Worm (Caenorhabditis elegans): Measurements from ENCODE around the gene K02D3.2.

DNA sequence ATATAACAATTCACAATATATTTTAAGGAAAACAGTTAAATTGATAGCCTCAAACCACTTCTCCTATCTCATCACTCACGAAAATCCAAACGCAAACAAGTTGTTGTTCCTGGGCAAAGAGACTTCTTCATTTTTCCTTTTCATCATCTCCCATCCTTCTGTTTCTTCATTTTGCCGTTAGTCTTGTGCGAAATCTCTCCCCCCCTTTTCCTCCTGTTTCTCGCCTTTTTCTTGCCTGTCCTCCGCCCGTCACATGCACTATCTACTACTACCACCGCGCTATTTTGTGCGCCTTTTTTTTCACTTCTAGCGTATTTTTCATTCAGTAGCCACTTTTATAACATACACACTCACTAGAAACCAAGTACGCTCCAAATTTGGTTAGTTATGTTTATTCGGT lies 42.7 kb upstream of the K02D3.2 start:
- TF ChIP-seq elt-3 (tag; optimal IDR thresholded peaks at IDR 0.05) = no peak
- no peak for TF ChIP-seq ztf-11 (tag; optimal IDR thresholded peaks at IDR 0.05)
- TF ChIP-seq unc-62 (GFP tag; optimal IDR thresholded peaks at IDR 0.05) = no peak
- no peak for TF ChIP-seq blmp-1 (tag; optimal IDR thresholded peaks at IDR 0.05; ENCODE audit: insufficient read depth)
- no peak for TF ChIP-seq lin-39 (tag; optimal IDR thresholded peaks at IDR 0.05)
- no peak for TF ChIP-seq mab-5 (tag; optimal IDR thresholded peaks at IDR 0.05)
- TF ChIP-seq lin-13 (GFP tag; optimal IDR thresholded peaks at IDR 0.05) = no peak
- TF ChIP-seq unc-39 (tag; optimal IDR thresholded peaks at IDR 0.05) = no peak
- no peak for TF ChIP-seq egl-27 (tag; optimal IDR thresholded peaks at IDR 0.05)
- peak; percentile 36 to 38 for TF ChIP-seq mdl-1 (tag; optimal IDR thresholded peaks at IDR 0.05)
- TF ChIP-seq ceh-82 (tag; optimal IDR thresholded peaks at IDR 0.05) = no peak
- TF ChIP-seq gmeb-1 (tag; optimal IDR thresholded peaks at IDR 0.05) = no peak
- TF ChIP-seq ama-1 (optimal IDR thresholded peaks at IDR 0.05) = peak; percentile 25
- TF ChIP-seq nhr-237 (tag; optimal IDR thresholded peaks at IDR 0.05) = no peak

All from whole organism, L2 larva.